Fruit fly (Drosophila melanogaster): ENCODE measurements around the gene Ptpmeg.

- TF ChIP-seq CG14655 (GFP tag; optimal IDR thresholded peaks at IDR 0.05): no peak
- no peak for TF ChIP-seq CG8159 (tag; optimal IDR thresholded peaks at IDR 0.05)
- no peak for TF ChIP-seq CG13204 (GFP tag; optimal IDR thresholded peaks at IDR 0.05)
Observed at dm6 chr3L:311607-312006, 16.3 kb upstream of the Ptpmeg start.

All from whole organism, pupa.